Fruit fly (Drosophila melanogaster) Kc167 (cell line): ENCODE results near the gene CG43102.

Experiments used
- Sin3A ChIP-seq: fragments of >200 bp; optimal IDR thresholded peaks from 2 replicates; lab custom pipeline; 2018; ENCODE audit warnings: missing external identifiers
- h ChIP-seq: fragments of >200 bp; optimal IDR thresholded peaks from 3 replicates; lab custom pipeline; 2018; ENCODE audit warnings: missing external identifiers
- insv ChIP-seq: fragments of >200 bp; optimal IDR thresholded peaks from 3 replicates; lab custom pipeline; 2018; ENCODE audit warnings: missing external identifiers
- psq ChIP-seq: fragments of >200 bp; optimal IDR thresholded peaks from 2 replicates; lab custom pipeline; 2017; ENCODE audit warnings: missing external identifiers
- ttk ChIP-seq: sonication (Bioruptor generic); optimal IDR thresholded peaks from 2 replicates; lab custom pipeline; 2017; ENCODE audit warnings: missing external identifiers

- no peak for TF ChIP-seq h
- TF ChIP-seq psq (lab: Kevin White, UChicago), result no peak
- TF ChIP-seq insv (lab: Kevin White, UChicago), result no peak
- TF ChIP-seq ttk, result no peak
- no peak for TF ChIP-seq Sin3A
These were observed 10.8 kb upstream of the CG43102 start, which contains the start of gene Nnk for dm6 chr3R:17805092-17805491.
